Worm (Caenorhabditis elegans): ENCODE data around the gene Y38F1A.8.

Y38F1A.8 gene

DNA sequence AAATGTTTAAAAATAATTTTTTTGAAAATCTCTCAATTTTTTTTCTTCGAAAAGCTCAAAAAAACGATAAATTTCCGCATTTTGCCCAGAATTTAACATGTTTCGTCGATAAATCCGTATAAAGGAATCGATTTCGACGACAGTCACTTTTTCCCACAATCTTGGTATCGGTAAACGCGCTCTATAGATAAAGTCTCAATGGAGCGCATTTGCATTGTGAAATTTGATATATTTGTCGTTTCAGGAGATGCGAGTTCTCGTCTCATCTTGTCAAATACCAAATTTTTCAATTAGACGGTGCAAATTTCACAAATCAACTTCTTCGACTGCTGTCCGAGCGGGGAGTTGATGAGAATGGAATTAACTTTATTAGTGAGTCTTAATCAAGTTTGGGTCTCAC lies 38.5 kb upstream of the Y38F1A.8 start:
- TF ChIP-seq madf-6 (GFP tag; IDR thresholded peaks at IDR 0.05) = peak; percentile 24; the same call in 1 of the 2 replicates
- peak; percentile 57; the same call in 1 of the 2 replicates for TF ChIP-seq mcd-1 (GFP tag; IDR thresholded peaks at IDR 0.05)

DNA sequence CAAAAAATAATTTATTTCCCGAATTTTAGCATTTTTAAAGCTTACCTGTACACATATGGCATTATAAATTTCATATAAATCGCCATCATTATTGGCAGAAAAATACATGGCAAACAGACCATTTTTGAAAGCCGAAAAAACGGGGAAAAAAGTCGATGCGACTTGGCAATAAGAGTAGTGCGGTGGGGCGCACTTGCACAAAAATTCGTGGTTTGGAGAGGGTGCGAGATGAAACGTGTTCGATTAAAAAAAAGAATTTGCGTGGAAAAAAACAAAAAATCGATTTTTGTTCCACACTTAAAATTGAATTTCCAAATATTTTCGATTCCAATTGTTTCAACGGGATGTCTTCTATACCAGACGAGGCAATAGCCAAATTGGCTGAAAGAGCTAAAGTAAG lies 36.1 kb upstream of the Y38F1A.8 start, which contains the start of gene F18A11.3:
F18A11.3 (minus strand) TSS at position 125 of the 400 bp plus-strand sequence.
- peak; percentile 70 to 90 for TF ChIP-seq let-607 (tag; optimal IDR thresholded peaks at IDR 0.05)
- peak; percentile 40 for TF ChIP-seq attf-5 (GFP tag; optimal IDR thresholded peaks at IDR 0.05)
- no peak for TF ChIP-seq ceh-91 (GFP tag; IDR thresholded peaks at IDR 0.05)
- no peak for TF ChIP-seq ztf-3 (GFP tag; optimal IDR thresholded peaks at IDR 0.05)
- TF ChIP-seq hmg-20 (GFP tag; IDR thresholded peaks at IDR 0.05) = no peak
- no peak for TF ChIP-seq bed-1 (GFP tag; IDR thresholded peaks at IDR 0.05)
- no peak for TF ChIP-seq snpc-1.1 (tag; optimal IDR thresholded peaks at IDR 0.05; ENCODE audit: insufficient read depth)
- TF ChIP-seq F49E8.2 (tag; optimal IDR thresholded peaks at IDR 0.05; ENCODE audit: insufficient read depth) = no peak
- TF ChIP-seq atf-7 (tag; optimal IDR thresholded peaks at IDR 0.05) = no peak
- no peak for TF ChIP-seq ZK185.1 (tag; optimal IDR thresholded peaks at IDR 0.05; ENCODE audit: poor library complexity, severe bottlenecking)
- TF ChIP-seq let-526 (GFP tag; IDR thresholded peaks at IDR 0.05) = no peak
- TF ChIP-seq F57A8.1 (GFP tag; optimal IDR thresholded peaks at IDR 0.05) = no peak
- no peak for TF ChIP-seq akir-1 (GFP tag; optimal IDR thresholded peaks at IDR 0.05)
- TF ChIP-seq dpl-1 (GFP tag; optimal IDR thresholded peaks at IDR 0.05) = no peak
- TF ChIP-seq nhr-80 (tag; optimal IDR thresholded peaks at IDR 0.05) = peak; percentile 11
- TF ChIP-seq ceh-79 (tag; optimal IDR thresholded peaks at IDR 0.05) = no peak
- no peak for TF ChIP-seq ztf-26 (tag; optimal IDR thresholded peaks at IDR 0.05)
- TF ChIP-seq egrh-3 (GFP tag; IDR thresholded peaks at IDR 0.05) = no peak
- TF ChIP-seq nhr-120 (GFP tag; IDR thresholded peaks at IDR 0.05) = no peak
- TF ChIP-seq repo-1 (tag; optimal IDR thresholded peaks at IDR 0.05) = no peak
- TF ChIP-seq mcd-1 (GFP tag; IDR thresholded peaks at IDR 0.05) = peak; percentile 80
- TF ChIP-seq cebp-1 (GFP tag; IDR thresholded peaks at IDR 0.05) = no peak
- no peak for TF ChIP-seq cebp-1 (tag; optimal IDR thresholded peaks at IDR 0.05)
- TF ChIP-seq hlh-26 (GFP tag; conservative IDR thresholded peaks at IDR 0.05) = no peak
- TF ChIP-seq chd-7 (tag; optimal IDR thresholded peaks at IDR 0.05) = no peak

DNA sequence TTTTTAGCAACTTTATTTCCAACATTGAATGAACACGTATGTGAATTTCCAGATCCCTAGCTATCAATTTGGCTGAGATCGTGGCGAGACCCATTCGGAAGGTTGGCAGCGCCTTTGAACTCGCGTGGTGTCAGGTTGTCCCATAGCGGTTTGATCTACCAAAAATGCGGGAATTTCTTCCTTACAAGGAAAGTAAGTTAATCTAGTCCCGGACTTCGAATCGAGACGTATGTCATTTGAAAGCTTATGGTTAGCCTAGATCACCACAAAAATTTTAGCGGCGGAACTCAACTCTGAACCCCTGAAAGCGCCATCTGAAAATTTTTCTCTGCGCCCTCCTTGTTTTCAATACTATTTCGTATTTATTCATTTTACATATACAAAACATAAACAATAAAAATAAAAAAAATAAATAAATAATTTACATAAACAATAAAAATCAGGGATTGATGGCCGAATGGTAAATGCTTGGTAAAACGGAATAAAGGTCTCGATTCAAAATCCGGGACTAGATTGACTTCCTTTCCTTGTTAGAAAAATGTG lies 31.1 kb upstream of the Y38F1A.8 start, which contains the start of gene F18A11.2:
F18A11.2 (plus strand) TSS at position 51 of the 543 bp plus-strand sequence.
- peak; percentile 60 for TF ChIP-seq hmg-1.2 (GFP tag; IDR thresholded peaks at IDR 0.05)

DNA sequence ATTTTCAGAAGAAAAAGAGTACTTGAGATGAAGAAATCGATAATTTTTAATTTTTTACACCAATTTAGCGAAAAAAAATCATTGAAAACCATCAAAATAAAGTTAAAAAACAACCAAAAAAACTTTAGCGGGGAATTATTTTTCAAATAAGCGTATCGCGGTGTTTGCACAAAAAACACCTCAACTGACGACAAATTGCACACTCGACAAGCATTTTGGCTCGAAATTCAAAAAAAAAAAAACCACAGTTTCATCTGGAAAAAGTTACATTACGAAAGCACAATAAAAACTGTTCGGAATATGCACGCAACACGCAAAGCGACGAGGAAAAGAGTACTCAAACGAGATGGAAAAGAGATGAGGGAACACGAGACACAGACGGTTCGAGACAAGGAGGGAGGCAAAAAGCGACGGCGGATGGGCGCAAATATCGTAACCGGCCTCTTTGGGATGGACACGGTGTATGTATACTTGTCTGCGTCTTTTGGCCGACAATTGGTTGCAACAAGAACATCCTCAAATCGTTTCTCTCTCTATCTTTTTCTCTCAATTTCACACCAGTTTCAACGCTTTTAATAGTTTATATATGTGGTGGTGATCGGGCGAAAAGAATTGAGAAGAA lies 30.0 kb upstream of the Y38F1A.8 start:
- TF ChIP-seq madf-8 (GFP tag; conservative IDR thresholded peaks at IDR 0.05) (peak; percentile 34; the same call in 1 of the 2 replicates), madf-6 (GFP tag; IDR thresholded peaks at IDR 0.05) (peak; percentile 9; the same call in 1 of the 2 replicates), xnd-1 (tag; optimal IDR thresholded peaks at IDR 0.05) (peak; percentile 2), Y67H2A.10 (GFP tag; conservative IDR thresholded peaks at IDR 0.05) (no peak), snpc-4 (GFP tag; optimal IDR thresholded peaks at IDR 0.05) (no peak), snpc-4 (tag; optimal IDR thresholded peaks at IDR 0.05) (peak in 2 of 4 experiments; percentile 4 to 5), ekl-4 (GFP tag; IDR thresholded peaks at IDR 0.05) (0 out of 2 replicates have a peak, but pooled peaks have one; percentile 9), dox-1 (GFP tag; IDR thresholded peaks at IDR 0.05) (peak; percentile 24; the same call in 1 of the 2 replicates), madf-10 (tag; optimal IDR thresholded peaks at IDR 0.05) (no peak), hlh-26 (GFP tag; conservative IDR thresholded peaks at IDR 0.05) (no peak), ZK185.1 (tag; optimal IDR thresholded peaks at IDR 0.05; ENCODE audit: poor library complexity, severe bottlenecking) (peak; percentile 3), nhr-90 (tag; optimal IDR thresholded peaks at IDR 0.05) (no peak), dpl-1 (GFP tag; optimal IDR thresholded peaks at IDR 0.05) (peak; percentile 29), ztf-18 (tag; optimal IDR thresholded peaks at IDR 0.05) (no peak), zim-3 (tag; optimal IDR thresholded peaks at IDR 0.05) (no peak), lsl-1 (GFP tag; optimal IDR thresholded peaks at IDR 0.05) (peak; percentile 40), zfh-2 (GFP tag; conservative IDR thresholded peaks at IDR 0.05) (peak; percentile 70), lin-54 (GFP tag; optimal IDR thresholded peaks at IDR 0.05) (peak; percentile 41), cebp-1 (GFP tag; IDR thresholded peaks at IDR 0.05) (no peak), cebp-1 (tag; optimal IDR thresholded peaks at IDR 0.05) (peak; percentile 62), F33H1.4 (GFP tag; IDR thresholded peaks at IDR 0.05) (peak; percentile 28; the same call in 1 of the 2 replicates)

Data from whole organism, young adult.